Worm (Caenorhabditis elegans) whole organism, L1 larva: ENCODE measurements around the gene Y75B12B.13.

ENCODE experiments used
- C04F5.9 ChIP-seq: sonication (generic microtip); optimal IDR thresholded peaks from 2 replicates; lab custom pipeline; 2016; ENCODE audit warnings: missing genetic modification characterization, missing compliant biosample characterization
- C34B4.2 ChIP-seq: sonication (generic microtip); optimal IDR thresholded peaks from 2 replicates; lab custom pipeline; 2017; ENCODE audit warnings: mild to moderate bottlenecking, missing genetic modification characterization, missing compliant biosample characterization
- aha-1 ChIP-seq: fragments of 150-350 bp; optimal IDR thresholded peaks from 2 replicates; lab custom pipeline; 2014; ENCODE audit warnings: missing biosample characterization, missing genetic modification characterization
- alr-1 ChIP-seq: fragments of 200-800 bp; sonication (Bioruptor generic); optimal IDR thresholded peaks from 2 replicates; lab custom pipeline; 2018; ENCODE audit warnings: borderline replicate concordance, mild to moderate bottlenecking, missing genetic modification characterization, missing compliant biosample characterization
- ceh-88 ChIP-seq: fragments of 200-800 bp; sonication (Bioruptor generic); IDR thresholded peaks from 2 replicates; pipeline ENCODE4 v1.3.6; 2022; ENCODE audit warnings: missing genetic modification characterization, missing compliant biosample characterization
- dsc-1 ChIP-seq: sonication (generic microtip); optimal IDR thresholded peaks from 2 replicates; lab custom pipeline; 2016; ENCODE audit warnings: mild to moderate bottlenecking, missing genetic modification characterization, missing compliant biosample characterization
- efl-1 ChIP-seq, 4 experiments: fragments of 150-350 bp; optimal IDR thresholded peaks in 3 of 4; peaks in 1 of 4; 1 replicate in 1 of 4; 2 replicates in 3 of 4; lab custom pipeline; 2014; ENCODE audit warnings: missing biosample characterization in 2 of 4, missing genetic modification characterization in 2 of 4, missing genetic modification reagents in 2 of 4
- egl-13 ChIP-seq: sonication (generic microtip); optimal IDR thresholded peaks from 2 replicates; lab custom pipeline; 2016; ENCODE audit warnings: missing genotype, missing genetic modification reagents, missing genetic modification characterization, missing compliant biosample characterization
- fos-1 ChIP-seq: fragments of 150-350 bp; optimal IDR thresholded peaks from 2 replicates; lab custom pipeline; 2014; ENCODE audit warnings: missing biosample characterization, missing genetic modification characterization
- grh-1 ChIP-seq: fragments of 200-800 bp; sonication (Bioruptor generic); IDR thresholded peaks from 2 replicates; pipeline ENCODE4 v1.3.6; 2022; ENCODE audit warnings: missing genetic modification reagents, missing genetic modification characterization, missing compliant biosample characterization
- hlh-4 ChIP-seq: sonication (generic microtip); optimal IDR thresholded peaks from 2 replicates; lab custom pipeline; 2016; ENCODE audit warnings: mild to moderate bottlenecking, missing genetic modification characterization, missing compliant biosample characterization
- hpl-2 ChIP-seq: fragments of 150-350 bp; optimal IDR thresholded peaks from 2 replicates; lab custom pipeline; 2014; ENCODE audit warnings: missing biosample characterization, missing genetic modification reagents, missing genetic modification characterization
- irx-1 ChIP-seq: sonication (generic microtip); optimal IDR thresholded peaks from 2 replicates; lab custom pipeline; 2016; ENCODE audit warnings: missing genetic modification characterization, missing compliant biosample characterization
- lin-15B ChIP-seq: fragments of 150-350 bp; sonication (generic microtip); optimal IDR thresholded peaks from 3 replicates; lab custom pipeline; 2014; ENCODE audit warnings: missing biosample characterization, missing genetic modification characterization
- lin-35 ChIP-seq, 2 experiments: fragments of 150-350 bp; optimal IDR thresholded peaks; 2 replicates each; lab custom pipeline; 2014; ENCODE audit warnings: missing biosample characterization in 2 of 2, missing genetic modification characterization in 2 of 2, missing genetic modification reagents in 2 of 2
- lin-39 ChIP-seq: fragments of 150-350 bp; optimal IDR thresholded peaks from 2 replicates; lab custom pipeline; 2014; ENCODE audit warnings: missing biosample characterization, missing genetic modification reagents, missing genetic modification characterization
- lsy-2 ChIP-seq, 2 experiments: fragments of 150-350 bp; optimal IDR thresholded peaks; 2 replicates each; lab custom pipeline; 2014; ENCODE audit warnings: missing biosample characterization in 2 of 2, missing genetic modification characterization in 2 of 2
- mab-9 ChIP-seq: fragments of 200-800 bp; sonication (Bioruptor generic); IDR thresholded peaks from 2 replicates; pipeline ENCODE4 v1.3.6; 2022; ENCODE audit warnings: missing genetic modification reagents, missing genetic modification characterization, missing compliant biosample characterization
- mef-2 ChIP-seq: fragments of 150-350 bp; optimal IDR thresholded peaks from 2 replicates; lab custom pipeline; 2014; ENCODE audit warnings: missing biosample characterization, missing genetic modification characterization
- nhr-20 ChIP-seq: sonication (generic microtip); optimal IDR thresholded peaks from 2 replicates; lab custom pipeline; 2016; ENCODE audit warnings: mild to moderate bottlenecking, missing genetic modification characterization, missing compliant biosample characterization
- nhr-237 ChIP-seq: fragments of 150-350 bp; optimal IDR thresholded peaks from 2 replicates; lab custom pipeline; 2014; ENCODE audit warnings: missing biosample characterization, missing genetic modification characterization
- nhr-28 ChIP-seq: fragments of 150-350 bp; optimal IDR thresholded peaks from 2 replicates; lab custom pipeline; 2014; ENCODE audit warnings: missing biosample characterization, missing genetic modification characterization
- nhr-71 ChIP-seq: sonication (generic microtip); optimal IDR thresholded peaks from 2 replicates; lab custom pipeline; 2016; ENCODE audit warnings: mild to moderate bottlenecking, missing genetic modification characterization, moderate library complexity, missing compliant biosample characterization
- nhr-77 ChIP-seq: fragments of 150-350 bp; optimal IDR thresholded peaks from 2 replicates; lab custom pipeline; 2014; ENCODE audit warnings: missing biosample characterization, missing genetic modification characterization
- nhr-90 ChIP-seq: sonication (generic microtip); optimal IDR thresholded peaks from 2 replicates; lab custom pipeline; 2016; ENCODE audit warnings: mild to moderate bottlenecking, missing genetic modification characterization, missing compliant biosample characterization; ENCODE audit not compliant: poor library complexity
- pag-3 ChIP-seq: sonication (generic microtip); optimal IDR thresholded peaks from 2 replicates; lab custom pipeline; 2017; ENCODE audit warnings: missing genetic modification characterization, mild to moderate bottlenecking, missing compliant biosample characterization, antibody characterized with exemption, borderline replicate concordance; ENCODE audit not compliant: insufficient read depth
- pax-3 ChIP-seq: fragments of 200-800 bp; sonication (Bioruptor generic); optimal IDR thresholded peaks from 2 replicates; lab custom pipeline; 2018; ENCODE audit warnings: mild to moderate bottlenecking, missing genetic modification characterization, moderate library complexity, missing compliant biosample characterization
- pqm-1 ChIP-seq: sonication (generic microtip); optimal IDR thresholded peaks from 3 replicates; lab custom pipeline; 2017; ENCODE audit warnings: missing biosample characterization, missing genetic modification characterization
- rnt-1 ChIP-seq: sonication (generic microtip); optimal IDR thresholded peaks from 2 replicates; lab custom pipeline; 2016; ENCODE audit warnings: mild to moderate bottlenecking, missing genetic modification characterization, moderate library complexity, missing compliant biosample characterization
- sox-4 ChIP-seq: sonication (generic microtip); optimal IDR thresholded peaks from 2 replicates; lab custom pipeline; 2016; ENCODE audit warnings: missing genetic modification characterization, missing compliant biosample characterization
- sptf-1 ChIP-seq: fragments of 150-350 bp; optimal IDR thresholded peaks from 2 replicates; lab custom pipeline; 2014; ENCODE audit warnings: missing biosample characterization, missing genetic modification characterization
- unc-130 ChIP-seq: fragments of 150-350 bp; optimal IDR thresholded peaks from 2 replicates; lab custom pipeline; 2017; ENCODE audit warnings: missing biosample characterization, missing genetic modification characterization, inconsistent platforms
- unc-62 ChIP-seq: fragments of 150-350 bp; optimal IDR thresholded peaks from 2 replicates; lab custom pipeline; 2014; ENCODE audit warnings: missing biosample characterization, missing genetic modification reagents, missing genetic modification characterization
- unc-98 ChIP-seq: fragments of 200-800 bp; sonication (Bioruptor generic); IDR thresholded peaks from 2 replicates; pipeline ENCODE4 v1.3.6; 2022; ENCODE audit warnings: missing genetic modification characterization, missing compliant biosample characterization
- xbp-1 ChIP-seq: sonication (generic microtip); optimal IDR thresholded peaks from 2 replicates; lab custom pipeline; 2016; ENCODE audit warnings: missing genetic modification characterization, missing compliant biosample characterization

Y75B12B.13 gene

DNA sequence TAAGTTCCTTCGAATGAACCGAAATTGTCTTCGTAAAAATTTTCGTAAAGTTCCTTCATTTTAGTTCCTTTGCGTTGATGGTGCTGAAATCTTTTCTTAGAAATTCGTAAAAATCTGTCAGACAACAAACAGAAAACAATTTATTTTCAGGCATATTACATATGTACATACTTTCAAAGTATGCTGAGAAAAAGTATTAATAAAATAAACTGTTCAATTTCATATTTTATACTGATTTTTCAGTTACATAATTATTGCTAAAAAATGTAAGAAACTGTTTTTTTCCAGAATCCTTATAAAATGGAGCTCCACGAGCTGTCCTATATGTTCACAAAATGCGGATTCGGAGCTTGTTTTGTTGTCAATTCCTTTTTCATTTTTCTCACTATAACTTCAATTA lies 35.1 kb downstream of the Y75B12B.13 start, which contains the start of gene str-45:
Gene str-45 (plus strand): TSS at position 301 of the 400 bp plus-strand sequence.
- no peak for TF ChIP-seq hpl-2 (GFP tag; lab: Kevin White, UChicago)
- TF ChIP-seq efl-1 (optimal IDR thresholded peaks at IDR 0.05; lab: Kevin White, UChicago), result no peak
- TF ChIP-seq efl-1 (GFP tag; optimal IDR thresholded peaks at IDR 0.05 in 1 of 2; lab: Kevin White, UChicago), result peak in 1 of 2 experiments; percentile 50
- TF ChIP-seq lin-35 (GFP tag; optimal IDR thresholded peaks at IDR 0.05; lab: Kevin White, UChicago), result no peak
- TF ChIP-seq lsy-2 (tag; optimal IDR thresholded peaks at IDR 0.05; lab: Kevin White, UChicago), result no peak

DNA sequence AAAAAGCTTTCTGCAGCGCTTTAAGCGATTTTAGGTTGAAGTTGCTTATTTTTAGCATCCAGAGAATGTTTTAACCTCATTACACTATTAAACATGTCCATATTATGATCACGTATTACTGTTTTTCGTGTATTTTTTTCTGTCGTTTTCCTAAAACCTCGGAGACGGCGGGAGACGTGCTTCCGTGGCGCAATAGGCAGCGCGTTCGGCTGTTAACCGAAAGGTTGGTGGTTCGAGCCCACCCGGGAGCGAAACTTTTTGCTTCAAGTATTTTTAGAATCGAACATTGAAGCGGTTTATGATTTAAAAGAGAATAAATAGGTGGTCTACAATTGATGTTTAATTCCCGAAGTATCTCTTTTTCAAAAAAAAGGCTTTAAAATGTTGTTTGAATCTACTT lies 37.3 kb downstream of the Y75B12B.13 start:
- no peak for TF ChIP-seq fos-1 (tag; lab: Kevin White, UChicago)
- TF ChIP-seq nhr-20 (tag; lab: Kevin White, UChicago), result no peak
- no peak for TF ChIP-seq lin-35 (GFP tag; optimal IDR thresholded peaks at IDR 0.05; lab: Kevin White, UChicago)
- TF ChIP-seq nhr-28, result no peak
- no peak for TF ChIP-seq nhr-90 (tag; lab: Kevin White, UChicago)
- TF ChIP-seq C34B4.2 (tag; lab: Kevin White, UChicago), result no peak
- TF ChIP-seq pax-3 (tag; lab: Kevin White, UChicago), result no peak
- no peak for TF ChIP-seq alr-1 (tag; lab: Kevin White, UChicago)
- TF ChIP-seq aha-1 (tag; lab: Kevin White, UChicago), result no peak
- no peak for TF ChIP-seq hlh-4 (tag; lab: Kevin White, UChicago)
- TF ChIP-seq nhr-237 (tag; lab: Kevin White, UChicago), result no peak
- no peak for TF ChIP-seq rnt-1 (tag; lab: Kevin White, UChicago)
- no peak for TF ChIP-seq unc-62 (GFP tag; lab: Kevin White, UChicago)
- no peak for TF ChIP-seq nhr-77
- no peak for TF ChIP-seq pag-3 (tag; lab: Kevin White, UChicago)
- no peak for TF ChIP-seq unc-130 (tag; lab: Kevin White, UChicago)
- TF ChIP-seq unc-98 (GFP tag; lab: Robert Waterston, UW), result no peak

DNA sequence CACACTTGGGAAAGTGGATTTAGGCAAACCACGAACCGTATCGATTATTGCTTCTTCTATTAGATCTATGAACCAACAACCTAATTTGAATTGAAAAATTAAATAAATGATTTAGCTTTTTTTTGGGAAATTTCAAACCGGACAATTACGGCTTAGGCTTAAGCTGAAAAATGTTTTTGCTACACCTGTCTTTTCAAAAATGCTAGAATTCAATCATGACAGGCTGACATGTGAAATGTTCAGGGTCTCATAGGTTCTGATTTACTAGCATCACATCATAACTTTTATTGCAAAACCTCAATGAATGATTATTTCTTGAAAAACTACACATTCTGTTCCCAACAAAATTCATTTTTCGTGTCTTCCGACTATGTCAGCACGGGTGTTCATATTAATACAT lies 40.5 kb downstream of the Y75B12B.13 start, which contains the start of gene srh-55:
Gene srh-55 (plus strand): TSS at position 301 of the 400 bp plus-strand sequence.
- no peak for TF ChIP-seq pqm-1
- no peak for TF ChIP-seq irx-1 (tag; lab: Kevin White, UChicago)
- no peak for TF ChIP-seq unc-62 (GFP tag; lab: Kevin White, UChicago)
- no peak for TF ChIP-seq egl-13
- no peak for TF ChIP-seq lin-35 (GFP tag; optimal IDR thresholded peaks at IDR 0.05; lab: Kevin White, UChicago)
- TF ChIP-seq alr-1 (tag; lab: Kevin White, UChicago), result no peak
- no peak for TF ChIP-seq efl-1 (optimal IDR thresholded peaks at IDR 0.05; lab: Kevin White, UChicago)
- TF ChIP-seq efl-1 (GFP tag; optimal IDR thresholded peaks at IDR 0.05 in 1 of 2; lab: Kevin White, UChicago), result peak in 1 of 2 experiments; percentile 40

DNA sequence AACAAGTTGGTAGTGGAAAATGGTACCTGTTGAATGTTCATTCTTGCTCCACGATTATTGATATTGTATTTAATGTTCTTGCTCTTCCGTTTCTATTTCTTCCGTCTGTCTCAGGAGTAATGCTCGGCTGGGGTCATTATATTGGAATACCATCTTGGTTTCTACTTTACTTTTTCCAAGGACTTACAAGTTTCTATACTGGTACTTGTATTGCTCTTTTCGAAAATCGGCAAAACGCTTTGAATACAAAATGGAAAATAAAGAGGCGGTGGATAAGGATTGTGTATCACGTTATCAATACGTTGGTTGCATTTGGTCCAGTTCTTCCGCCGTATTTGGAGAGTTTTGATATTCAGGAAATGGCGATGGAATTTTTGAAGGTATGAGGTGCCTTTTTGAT lies 41.8 kb downstream of the Y75B12B.13 start:
- TF ChIP-seq efl-1 (optimal IDR thresholded peaks at IDR 0.05; lab: Kevin White, UChicago), result no peak
- peak in 1 of 2 experiments; percentile 72 for TF ChIP-seq efl-1 (GFP tag; optimal IDR thresholded peaks at IDR 0.05 in 1 of 2; lab: Kevin White, UChicago)
- TF ChIP-seq mab-9 (GFP tag; lab: Robert Waterston, UW), result no peak

DNA sequence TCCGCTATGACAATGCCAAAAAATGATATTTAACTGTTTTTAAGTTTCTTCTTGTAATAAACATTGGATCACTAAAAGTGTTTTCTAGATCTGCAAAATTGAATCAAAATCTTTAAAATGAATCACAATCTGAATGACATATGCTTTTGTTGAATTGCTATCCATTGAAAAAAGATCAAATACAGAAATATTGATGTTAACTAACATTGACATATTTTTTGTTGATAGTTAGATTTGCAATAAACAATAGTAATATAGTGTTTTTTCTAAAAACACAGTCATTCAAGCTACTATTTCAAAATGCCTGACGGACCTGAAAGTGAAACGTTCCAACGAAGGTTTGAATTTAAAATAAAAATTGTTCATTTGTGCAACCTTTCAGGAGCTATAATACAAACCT lies 43.1 kb downstream of the Y75B12B.13 start, which contains the start of gene T09F5.2:
Gene T09F5.2 (plus strand): TSS at position 301 of the 400 bp plus-strand sequence.
- TF ChIP-seq lin-15B (no peak), nhr-71 (tag; lab: Kevin White, UChicago) (no peak), aha-1 (tag; lab: Kevin White, UChicago) (no peak), alr-1 (tag; lab: Kevin White, UChicago) (no peak), lin-39 (tag; lab: Kevin White, UChicago) (no peak), C04F5.9 (no peak), xbp-1 (no peak), egl-13 (no peak), dsc-1 (tag; lab: Kevin White, UChicago) (no peak), sptf-1 (tag; lab: Kevin White, UChicago) (no peak), grh-1 (GFP tag; lab: Robert Waterston, UW) (no peak), mef-2 (no peak), sox-4 (no peak), ceh-88 (no peak)
- TF ChIP-seq, all 84 proteins: peak for 0
